Fruit fly (Drosophila melanogaster): ENCODE data around the gene yem.

Gene yem

DNA sequence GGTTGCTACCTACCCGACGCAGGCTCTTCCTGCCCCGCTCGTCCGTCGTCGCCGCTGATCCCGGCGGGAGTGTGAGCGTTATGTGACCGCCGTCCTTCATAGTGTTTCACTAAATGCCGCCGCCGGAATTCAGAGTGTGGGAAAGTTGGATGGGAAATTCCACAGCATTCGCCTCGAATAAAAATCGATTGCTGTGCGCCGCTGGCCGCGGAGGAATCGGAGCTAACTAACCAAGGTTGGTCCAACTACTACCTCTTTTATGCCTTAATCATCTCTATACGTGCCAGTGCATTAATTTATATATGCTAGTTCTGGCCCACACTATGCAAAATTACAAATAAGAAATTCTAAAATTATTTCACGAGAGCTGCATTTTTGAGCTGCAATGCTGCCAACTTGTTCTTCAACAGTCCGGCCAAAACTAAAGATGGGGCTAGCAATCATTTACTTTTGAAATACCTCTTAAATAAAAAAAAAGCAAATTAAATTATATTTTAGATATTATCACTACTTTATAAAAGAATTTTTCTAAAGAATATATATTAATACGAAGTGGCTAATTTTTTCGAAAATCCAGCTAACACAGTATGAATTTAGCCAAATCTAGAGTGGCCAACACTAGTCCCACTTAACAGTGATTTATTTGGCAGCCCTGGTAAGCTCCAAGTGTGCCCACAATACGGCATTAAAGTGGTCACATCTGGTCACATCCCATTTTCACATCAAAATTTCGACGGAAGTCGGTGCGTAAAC lies 10.1 kb downstream of the yem start, which contains the start of the genes alpha-Man-Ib and Pdhb (continued):
- TF ChIP-seq MTF-1 (GFP tag; optimal IDR thresholded peaks at IDR 0.05; ENCODE audit: borderline replicate concordance) = peak; percentile 48
- peak; percentile 66 for TF ChIP-seq Fer2 (tag; optimal IDR thresholded peaks at IDR 0.05)
- peak; percentile 76 for TF ChIP-seq CG18262 (tag; optimal IDR thresholded peaks at IDR 0.05)
- peak; percentile 24 for TF ChIP-seq CG11723 (GFP tag; optimal IDR thresholded peaks at IDR 0.05)
- peak; percentile 56; the same call in 2 of the 3 replicates for TF ChIP-seq Optix (GFP tag; IDR thresholded peaks at IDR 0.05)
- TF ChIP-seq CG10209 (GFP tag; optimal IDR thresholded peaks at IDR 0.05) = peak; percentile 80
- TF ChIP-seq chinmo (GFP tag; IDR thresholded peaks at IDR 0.05; ENCODE audit: partially characterized antibody) = 0 out of 4 replicates have a peak, but pooled peaks have one; percentile 38
- no peak for TF ChIP-seq CG12236 (GFP tag; optimal IDR thresholded peaks at IDR 0.05)
- TF ChIP-seq al (GFP tag; IDR thresholded peaks at IDR 0.05) = peak; percentile 85
- TF ChIP-seq Hand (GFP tag; optimal IDR thresholded peaks at IDR 0.05) = no peak
- TF ChIP-seq trh (GFP tag; optimal IDR thresholded peaks at IDR 0.05) = peak; percentile 52
- no peak for TF ChIP-seq gce (GFP tag; IDR thresholded peaks at IDR 0.05)
- TF ChIP-seq CG4617 (GFP tag; optimal IDR thresholded peaks at IDR 0.05; ENCODE audit: borderline replicate concordance) = peak; percentile 90
- no peak for TF ChIP-seq HLHmδ (GFP tag; optimal IDR thresholded peaks at IDR 0.05)
- TF ChIP-seq unpg (GFP tag; optimal IDR thresholded peaks at IDR 0.05) = peak; percentile 76
- TF ChIP-seq bcd (GFP tag; optimal IDR thresholded peaks at IDR 0.05) = no peak
- no peak for TF ChIP-seq Bteb2 (GFP tag; optimal IDR thresholded peaks at IDR 0.05)
- no peak for TF ChIP-seq grn (GFP tag; optimal IDR thresholded peaks at IDR 0.05)
- no peak for TF ChIP-seq Kr (GFP tag; optimal IDR thresholded peaks at IDR 0.05)
- peak; percentile 80 for TF ChIP-seq CG18599 (GFP tag; optimal IDR thresholded peaks at IDR 0.05)
- peak; percentile 29; the same call in 1 of the 2 replicates for TF ChIP-seq amos (GFP tag; IDR thresholded peaks at IDR 0.05; ENCODE audit: partially characterized antibody)
- no peak for TF ChIP-seq CG4707 (GFP tag; optimal IDR thresholded peaks at IDR 0.05)
- peak in 1 of 2 experiments; percentile 60 for TF ChIP-seq Hr51 (GFP tag; optimal IDR thresholded peaks at IDR 0.05)
- no peak for TF ChIP-seq fd102C (GFP tag; optimal IDR thresholded peaks at IDR 0.05)
- peak; percentile 57; the same call in 2 of the 4 replicates for TF ChIP-seq Dll (GFP tag; IDR thresholded peaks at IDR 0.05; ENCODE audit: partially characterized antibody)
- peak; percentile 15 for TF ChIP-seq CG10462 (GFP tag; optimal IDR thresholded peaks at IDR 0.05)
- TF ChIP-seq Atf-2 (GFP tag; optimal IDR thresholded peaks at IDR 0.05) = no peak
- peak; percentile 54 for TF ChIP-seq CG17912 (GFP tag; optimal IDR thresholded peaks at IDR 0.05)
- TF ChIP-seq h (optimal IDR thresholded peaks at IDR 0.05) = no peak
- TF ChIP-seq en (GFP tag; optimal IDR thresholded peaks at IDR 0.05) = no peak
- TF ChIP-seq ind (GFP tag; optimal IDR thresholded peaks at IDR 0.05) = peak; percentile 83
- no peak for TF ChIP-seq tll (GFP tag; optimal IDR thresholded peaks at IDR 0.05)
- TF ChIP-seq Abd-B (GFP tag; optimal IDR thresholded peaks at IDR 0.05) = peak; percentile 94
- TF ChIP-seq prd (optimal IDR thresholded peaks at IDR 0.05) = no peak
- peak; percentile 91 for TF ChIP-seq prd (GFP tag; IDR thresholded peaks at IDR 0.05)
- TF ChIP-seq CG14860 (GFP tag; IDR thresholded peaks at IDR 0.05; ENCODE audit: partially characterized antibody) = no peak
- TF ChIP-seq CG12942 (GFP tag; optimal IDR thresholded peaks at IDR 0.05) = peak; percentile 83
- peak; percentile 80 for TF ChIP-seq CG9437 (GFP tag; optimal IDR thresholded peaks at IDR 0.05)
- TF ChIP-seq CG9727 (GFP tag; optimal IDR thresholded peaks at IDR 0.05) = peak; percentile 81
- peak; percentile 94 for TF ChIP-seq Sry-β (GFP tag; optimal IDR thresholded peaks at IDR 0.05)
- 0 out of 2 replicates have a peak, but pooled peaks have one; percentile 5 for TF ChIP-seq CG5953 (GFP tag; IDR thresholded peaks at IDR 0.05)
- TF ChIP-seq CG2120 (GFP tag; optimal IDR thresholded peaks at IDR 0.05) = peak; percentile 83
- peak; percentile 66 for TF ChIP-seq CG8924 (tag; optimal IDR thresholded peaks at IDR 0.05)
- no peak for TF ChIP-seq CG1832 (GFP tag; optimal IDR thresholded peaks at IDR 0.05)
- TF ChIP-seq CG17612 (GFP tag; IDR thresholded peaks at IDR 0.05) = no peak
- no peak for TF ChIP-seq corto (GFP tag; optimal IDR thresholded peaks at IDR 0.05)
- peak; percentile 60 for TF ChIP-seq cato (GFP tag; optimal IDR thresholded peaks at IDR 0.05; ENCODE audit: borderline replicate concordance)
- peak; percentile 91 for TF ChIP-seq CG9817 (tag; optimal IDR thresholded peaks at IDR 0.05)

All from whole organism, embryonic.